Worm (Caenorhabditis elegans) whole organism, L4 larva: ENCODE measurements around the gene srx-59.
A peak's percentile ranks its signal among the peaks of the same experiment; 100 is the strongest.

ENCODE experiments used
- D1046.2 ChIP-seq: fragments of 200-800 bp; sonication (Bioruptor generic); IDR thresholded peaks from 2 replicates; pipeline ENCODE4 v1.3.6; 2022; ENCODE audit warnings: missing genetic modification characterization, missing compliant biosample characterization
- F10B5.3 ChIP-seq: sonication (generic microtip); optimal IDR thresholded peaks from 2 replicates; lab custom pipeline; 2016; ENCODE audit warnings: mild to moderate bottlenecking, missing genetic modification characterization, missing compliant biosample characterization
- F44E2.7 ChIP-seq: fragments of 200-800 bp; sonication (Bioruptor generic); IDR thresholded peaks from 2 replicates; pipeline ENCODE4 v2.1.2; 2022; ENCODE audit warnings: missing genetic modification characterization, missing compliant biosample characterization
- Y5F2A.4 ChIP-seq: fragments of 200-800 bp; sonication (Bioruptor generic); optimal IDR thresholded peaks from 2 replicates; lab custom pipeline; 2018; ENCODE audit warnings: mild to moderate bottlenecking, missing genetic modification characterization, missing compliant biosample characterization
- Y75B8A.6 ChIP-seq: fragments of 200-800 bp; sonication (Bioruptor generic); IDR thresholded peaks from 2 replicates; pipeline ENCODE4 v1.3.6; 2022; ENCODE audit warnings: missing genetic modification reagents, missing genetic modification characterization, missing compliant biosample characterization
- ZK546.5 ChIP-seq, 2 experiments: sonication (generic microtip); optimal IDR thresholded peaks; 2 replicates each; lab custom pipeline; 2017; ENCODE audit warnings: missing biosample characterization in 2 of 2, missing genetic modification characterization in 2 of 2
- aha-1 ChIP-seq: fragments of 150-350 bp; peaks from one replicate; lab custom pipeline; 2014; ENCODE audit warnings: missing biosample characterization, missing genetic modification characterization
- aly-2 ChIP-seq: sonication (generic microtip); optimal IDR thresholded peaks from 2 replicates; lab custom pipeline; 2018; ENCODE audit warnings: missing biosample characterization, missing genetic modification characterization
- attf-4 ChIP-seq: sonication (generic microtip); optimal IDR thresholded peaks from 3 replicates; lab custom pipeline; 2017; ENCODE audit warnings: missing biosample characterization, missing genetic modification characterization
- ceh-28 ChIP-seq: fragments of 150-350 bp; optimal IDR thresholded peaks from 2 replicates; lab custom pipeline; 2014; ENCODE audit warnings: missing biosample characterization, missing genetic modification reagents, missing genetic modification characterization
- ceh-32 ChIP-seq: sonication (generic microtip); optimal IDR thresholded peaks from 2 replicates; lab custom pipeline; 2016; ENCODE audit warnings: mild to moderate bottlenecking, missing genetic modification characterization, missing compliant biosample characterization; ENCODE audit not compliant: poor library complexity
- ceh-44 ChIP-seq: fragments of 200-800 bp; sonication (Bioruptor generic); IDR thresholded peaks from 2 replicates; pipeline ENCODE4 v1.3.6; 2022; ENCODE audit warnings: missing genetic modification reagents, missing genetic modification characterization, missing compliant biosample characterization
- ctbp-1 ChIP-seq: fragments of 200-800 bp; sonication (Bioruptor generic); IDR thresholded peaks from 2 replicates; pipeline ENCODE4 v1.3.6; 2022; ENCODE audit warnings: missing genetic modification reagents, missing genetic modification characterization, missing compliant biosample characterization
- daf-12 ChIP-seq: fragments of 150-350 bp; optimal IDR thresholded peaks from 2 replicates; lab custom pipeline; 2014; ENCODE audit warnings: missing biosample characterization, missing genetic modification reagents, missing genetic modification characterization
- duxl-1 ChIP-seq: sonication (generic microtip); optimal IDR thresholded peaks from 2 replicates; lab custom pipeline; 2016; ENCODE audit warnings: mild to moderate bottlenecking, missing genetic modification characterization, moderate library complexity, missing compliant biosample characterization; ENCODE audit not compliant: poor library complexity
- fkh-10 ChIP-seq: fragments of 150-350 bp; optimal IDR thresholded peaks from 2 replicates; lab custom pipeline; 2014; ENCODE audit warnings: missing biosample characterization, missing genetic modification reagents, missing genetic modification characterization
- hlh-11 ChIP-seq: fragments of 200-800 bp; sonication (Bioruptor generic); optimal IDR thresholded peaks from 2 replicates; lab custom pipeline; 2018; ENCODE audit warnings: mild to moderate bottlenecking, missing genetic modification characterization, missing compliant biosample characterization
- hmg-1.1 ChIP-seq: fragments of 200-800 bp; sonication (Bioruptor generic); IDR thresholded peaks from 2 replicates; pipeline ENCODE4 v1.3.6; 2022; ENCODE audit warnings: missing genetic modification reagents, missing genetic modification characterization, missing compliant biosample characterization
- madf-5 ChIP-seq, 2 experiments: fragments of 200-800 bp; sonication (Bioruptor generic); IDR thresholded peaks; 2 replicates each; pipeline ENCODE4 v1.3.6; 2022; ENCODE audit warnings: missing compliant biosample characterization in 2 of 2, missing genetic modification characterization in 2 of 2
- mdl-1 ChIP-seq, 2 experiments: fragments of 150-350 bp in 1 of 2; sonication (generic microtip) in 1 of 2; optimal IDR thresholded peaks; 2 replicates each; lab custom pipeline; 2014 to 2017; ENCODE audit warnings: missing biosample characterization in 2 of 2, missing genetic modification characterization in 2 of 2
- mdt-29 ChIP-seq: fragments of 200-800 bp; sonication (Bioruptor generic); IDR thresholded peaks from 2 replicates; pipeline ENCODE4 v1.3.6; 2022; ENCODE audit warnings: missing genetic modification reagents, missing genetic modification characterization, missing compliant biosample characterization
- mxl-3 ChIP-seq: fragments of 200-800 bp; sonication (Bioruptor generic); optimal IDR thresholded peaks from 2 replicates; lab custom pipeline; 2018; ENCODE audit warnings: mild to moderate bottlenecking, missing genetic modification characterization, missing compliant biosample characterization
- nhr-10 ChIP-seq: fragments of 150-350 bp; optimal IDR thresholded peaks from 2 replicates; lab custom pipeline; 2014; ENCODE audit warnings: missing biosample characterization, missing genetic modification characterization
- nhr-102 ChIP-seq: sonication (generic microtip); optimal IDR thresholded peaks from 2 replicates; lab custom pipeline; 2016; ENCODE audit warnings: mild to moderate bottlenecking, missing genetic modification characterization, moderate library complexity, missing compliant biosample characterization
- nhr-11 ChIP-seq: fragments of 150-350 bp; optimal IDR thresholded peaks from 2 replicates; lab custom pipeline; 2014; ENCODE audit warnings: missing biosample characterization, missing genetic modification characterization
- nhr-111 ChIP-seq: fragments of 200-800 bp; sonication (Bioruptor generic); optimal IDR thresholded peaks from 2 replicates; lab custom pipeline; 2018; ENCODE audit warnings: mild to moderate bottlenecking, missing genetic modification characterization, missing compliant biosample characterization
- nhr-25 ChIP-seq: sonication (generic microtip); optimal IDR thresholded peaks from 2 replicates; lab custom pipeline; 2017; ENCODE audit warnings: missing genetic modification characterization, mild to moderate bottlenecking, missing compliant biosample characterization, antibody characterized with exemption, moderate library complexity, borderline replicate concordance; ENCODE audit not compliant: insufficient read depth
- nhr-28 ChIP-seq: fragments of 150-350 bp; optimal IDR thresholded peaks from 2 replicates; lab custom pipeline; 2014; ENCODE audit warnings: missing biosample characterization, missing genetic modification characterization
- nhr-48 ChIP-seq: sonication (generic microtip); optimal IDR thresholded peaks from 2 replicates; lab custom pipeline; 2016; ENCODE audit warnings: mild to moderate bottlenecking, missing genetic modification characterization, missing compliant biosample characterization
- php-3 ChIP-seq: fragments of 200-800 bp; sonication (Bioruptor generic); IDR thresholded peaks from 2 replicates; pipeline ENCODE4 v1.3.6; 2022; ENCODE audit warnings: missing genetic modification reagents, missing genetic modification characterization, missing compliant biosample characterization
- rbr-2 ChIP-seq: sonication (generic microtip); optimal IDR thresholded peaks from 2 replicates; lab custom pipeline; 2016; ENCODE audit warnings: missing genotype, missing genetic modification characterization, missing compliant biosample characterization
- saeg-2 ChIP-seq: fragments of 200-800 bp; sonication (Bioruptor generic); IDR thresholded peaks from 2 replicates; pipeline ENCODE4 v1.3.6; 2022; ENCODE audit warnings: missing genetic modification reagents, missing genetic modification characterization, missing compliant biosample characterization
- set-16 ChIP-seq: fragments of 200-800 bp; sonication (Bioruptor generic); IDR thresholded peaks from 2 replicates; pipeline ENCODE4 v1.3.6; 2022; ENCODE audit warnings: missing genetic modification reagents, missing genetic modification characterization, missing compliant biosample characterization
- skn-1 ChIP-seq: fragments of 150-350 bp; optimal IDR thresholded peaks from 2 replicates; lab custom pipeline; 2014; ENCODE audit warnings: missing biosample characterization, missing genetic modification characterization
- unc-39 ChIP-seq: sonication (generic microtip); optimal IDR thresholded peaks from 2 replicates; lab custom pipeline; 2017; ENCODE audit warnings: missing biosample characterization, missing genetic modification characterization
- unc-62 ChIP-seq, 3 experiments: fragments of 150-350 bp in 1 of 3; sonication (generic microtip); optimal IDR thresholded peaks in 2 of 3; peaks in 1 of 3; 1 replicate in 1 of 3; 2 replicates in 2 of 3; lab custom pipeline; 2014 to 2017; ENCODE audit warnings: missing biosample characterization in 3 of 3, missing genetic modification characterization in 3 of 3, missing genetic modification reagents in 3 of 3, missing genotype in 1 of 3

The srx-59 gene

DNA sequence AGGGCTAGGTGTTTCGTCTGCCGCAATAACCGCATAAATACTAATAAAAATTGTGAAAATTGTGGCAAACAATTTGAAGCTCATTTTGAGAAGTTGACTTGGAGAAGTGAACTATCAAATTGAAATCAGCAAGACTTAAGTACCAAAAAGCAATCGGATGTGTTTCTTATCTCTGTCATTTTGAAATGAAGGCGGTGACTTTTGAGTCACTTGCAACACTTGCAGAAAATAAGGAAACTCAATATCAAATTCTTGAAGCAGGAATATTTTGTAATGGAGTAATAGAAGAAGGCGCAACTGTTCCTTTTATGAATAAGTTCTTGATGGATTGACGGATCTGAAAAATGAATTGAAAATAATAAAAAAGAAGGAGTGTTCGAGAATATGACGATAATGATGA, 20.4 kb upstream of the srx-59 start, which contains the start of gene T07H8.11:
Gene T07H8.11 (minus strand): TSS at position 101 of the 400 bp plus-strand sequence.
- TF ChIP-seq duxl-1 (tag; lab: Kevin White, UChicago), result no peak
- no peak for TF ChIP-seq skn-1 (tag; lab: Kevin White, UChicago)
- TF ChIP-seq ceh-32 (tag; lab: Kevin White, UChicago), result no peak
- TF ChIP-seq rbr-2 (tag; lab: Kevin White, UChicago), result no peak
- no peak for TF ChIP-seq Y5F2A.4 (GFP tag; lab: Kevin White, UChicago)
- no peak for TF ChIP-seq nhr-111 (GFP tag; lab: Kevin White, UChicago)
- no peak for TF ChIP-seq aly-2

DNA sequence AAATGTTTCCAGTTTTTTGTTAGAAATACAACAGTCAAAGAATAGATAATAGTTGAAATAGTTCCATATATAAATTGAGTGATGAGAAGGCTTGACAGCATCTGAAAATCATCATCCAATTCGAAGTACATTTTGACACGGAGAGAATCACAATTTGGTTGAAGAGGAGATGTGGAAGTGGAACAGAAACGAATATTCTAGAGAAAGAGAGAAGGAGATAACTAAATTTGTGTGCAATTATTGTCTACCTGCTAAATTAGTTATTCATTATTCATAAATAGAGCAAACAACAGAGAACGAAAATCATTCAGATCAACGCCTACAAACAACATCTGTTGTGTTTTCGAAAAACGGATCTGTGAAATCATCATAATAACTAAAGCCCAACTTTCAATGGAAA, 17.9 kb upstream of the srx-59 start, which contains the start of gene srg-31:
Gene srg-31 (minus strand): TSS at position 101 of the 400 bp plus-strand sequence.
- TF ChIP-seq nhr-11 (tag; lab: Kevin White, UChicago), result no peak
- TF ChIP-seq unc-62 (GFP tag; optimal IDR thresholded peaks at IDR 0.05 in 1 of 2; lab: Kevin White, UChicago), result peak in 1 of 2 experiments; percentile 51
- no peak for TF ChIP-seq unc-62 (tag; optimal IDR thresholded peaks at IDR 0.05; lab: Kevin White, UChicago)

DNA sequence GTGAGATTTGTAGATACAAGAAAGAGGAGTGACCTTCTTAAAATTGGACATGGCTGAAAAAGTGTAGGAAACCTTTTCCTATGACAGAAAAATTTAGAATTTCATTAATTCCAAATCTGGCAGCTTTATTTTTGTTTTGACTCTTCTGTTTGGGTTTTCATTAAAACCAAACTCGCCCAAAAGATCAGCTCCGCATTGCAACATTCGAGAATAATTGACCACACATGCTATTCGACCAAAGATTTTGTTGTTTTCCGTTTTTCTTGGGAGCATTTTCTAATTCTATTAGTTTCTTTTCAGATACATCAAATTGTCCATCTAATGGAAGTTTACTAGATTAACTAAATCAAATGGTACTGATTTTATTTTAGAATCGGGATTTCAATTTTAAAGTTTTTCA, 15.4 kb upstream of the srx-59 start, which contains the start of gene mec-1:
Gene mec-1 (plus strand): TSS at position 301 of the 400 bp plus-strand sequence.
- TF ChIP-seq aha-1 (tag; lab: Kevin White, UChicago) (peak; percentile 58), nhr-102 (tag; lab: Kevin White, UChicago) (no peak), hlh-11 (tag; lab: Kevin White, UChicago) (no peak), madf-5 (GFP tag; IDR thresholded peaks at IDR 0.05; lab: Robert Waterston, UW) (no peak)

DNA sequence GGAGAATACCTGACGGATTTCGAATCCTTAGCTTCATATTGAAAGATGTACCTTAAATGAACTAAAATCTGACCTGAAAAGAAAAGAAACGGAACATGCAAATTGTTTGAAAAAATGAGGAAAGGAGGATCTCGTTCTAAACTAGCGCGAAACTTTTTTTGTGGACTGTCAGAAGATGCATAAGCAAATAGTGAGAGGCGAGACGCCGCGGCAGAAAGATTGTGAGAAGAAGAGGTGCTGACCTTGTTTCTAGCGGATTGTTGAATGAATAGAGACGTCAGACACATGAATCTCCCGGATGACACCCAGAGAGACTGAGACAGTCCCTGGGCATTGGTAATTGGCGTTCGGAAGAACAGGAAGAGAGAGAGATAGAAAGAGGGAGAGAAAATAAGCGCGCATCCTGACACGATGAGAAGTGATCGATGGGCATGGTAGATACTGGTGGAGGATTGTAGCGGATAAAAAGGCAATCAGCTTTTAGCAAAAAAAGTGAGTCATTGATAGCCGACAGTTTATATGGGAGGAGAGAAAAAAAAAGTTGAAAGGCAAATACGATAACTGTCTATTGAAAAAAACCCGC, 1.6 kb upstream of the srx-59 start, which contains the start of gene ptr-15:
Gene ptr-15 (minus strand): TSS at position 51 of the 583 bp plus-strand sequence.
- TF ChIP-seq unc-62 (GFP tag; optimal IDR thresholded peaks at IDR 0.05 in 1 of 2; lab: Kevin White, UChicago) (peak in 1 of 2 experiments; percentile 10), unc-62 (tag; optimal IDR thresholded peaks at IDR 0.05; lab: Kevin White, UChicago) (no peak), php-3 (GFP tag; lab: Robert Waterston, UW) (no peak), mdl-1 (tag; optimal IDR thresholded peaks at IDR 0.05; lab: Kevin White, UChicago) (peak in 1 of 2 experiments; percentile 35), saeg-2 (no peak), nhr-48 (tag; lab: Kevin White, UChicago) (peak; percentile 21), nhr-28 (tag; lab: Kevin White, UChicago) (peak; percentile 32), Y5F2A.4 (GFP tag; lab: Kevin White, UChicago) (no peak), mxl-3 (GFP tag; lab: Kevin White, UChicago) (peak; percentile 70), unc-39 (tag; lab: Kevin White, UChicago) (no peak), set-16 (GFP tag; lab: Robert Waterston, UW) (no peak), F44E2.7 (GFP tag; lab: Robert Waterston, UW) (no peak)
- TF ChIP-seq, all 104 proteins: peak for 5

ce11 chrV:6976047-6976446, 4.4 kb downstream of the srx-59 start, which contains the start of gene srx-16:
TSS of gene srx-16 (plus strand) at chrV:6976347.
- TF ChIP-seq daf-12 (tag; lab: Kevin White, UChicago), result no peak
- no peak for TF ChIP-seq nhr-11 (tag; lab: Kevin White, UChicago)
- TF ChIP-seq nhr-25 (tag; lab: Kevin White, UChicago), result no peak
- peak in 1 of 2 experiments; percentile 32 for TF ChIP-seq unc-62 (GFP tag; optimal IDR thresholded peaks at IDR 0.05 in 1 of 2; lab: Kevin White, UChicago)
- no peak for TF ChIP-seq unc-62 (tag; optimal IDR thresholded peaks at IDR 0.05; lab: Kevin White, UChicago)

ce11 chrV:6979019-6979418, 7.4 kb downstream of the srx-59 start, which contains the start of gene sre-12:
TSS of gene sre-12 (minus strand) at chrV:6979119.
- TF ChIP-seq attf-4 (tag; lab: Kevin White, UChicago), result no peak
- no peak for TF ChIP-seq daf-12 (tag; lab: Kevin White, UChicago)
- no peak for TF ChIP-seq aly-2
- no peak for TF ChIP-seq ctbp-1
- TF ChIP-seq hmg-1.1 (GFP tag; lab: Robert Waterston, UW), result no peak
- TF ChIP-seq ceh-28, result no peak
- TF ChIP-seq D1046.2 (GFP tag; lab: Robert Waterston, UW), result no peak
- TF ChIP-seq Y75B8A.6, result no peak
- TF ChIP-seq mdt-29, result no peak
- no peak for TF ChIP-seq ZK546.5 (tag; optimal IDR thresholded peaks at IDR 0.05; lab: Kevin White, UChicago)
- TF ChIP-seq F10B5.3 (tag; lab: Kevin White, UChicago), result no peak
- no peak for TF ChIP-seq nhr-10 (tag; lab: Kevin White, UChicago)
- no peak for TF ChIP-seq ceh-44 (GFP tag; lab: Robert Waterston, UW)
- TF ChIP-seq fkh-10, result no peak
